Worm (Caenorhabditis elegans) whole organism, early embryonic: ENCODE data around the gene ung-1.

Experiments used
- B0310.2 ChIP-seq: sonication (generic microtip); optimal IDR thresholded peaks from 2 replicates; lab custom pipeline; 2016; ENCODE audit warnings: mild to moderate bottlenecking, missing genetic modification characterization, missing compliant biosample characterization
- F13C5.2 ChIP-seq: sonication (generic microtip); optimal IDR thresholded peaks from 2 replicates; lab custom pipeline; 2017; ENCODE audit warnings: mild to moderate bottlenecking, missing genetic modification characterization, inconsistent platforms, missing compliant biosample characterization
- aly-1 ChIP-seq: sonication (generic microtip); optimal IDR thresholded peaks from 2 replicates; lab custom pipeline; 2016; ENCODE audit warnings: missing genetic modification characterization, missing compliant biosample characterization
- ama-1 ChIP-seq: fragments of 150-350 bp; optimal IDR thresholded peaks from 2 replicates; lab custom pipeline; 2014
- ceh-13 ChIP-seq: fragments of 200-800 bp; sonication (Bioruptor generic); optimal IDR thresholded peaks from 2 replicates; lab custom pipeline; 2018; ENCODE audit warnings: mild to moderate bottlenecking, missing genetic modification characterization, missing compliant biosample characterization
- ceh-36 ChIP-seq: sonication (generic microtip); optimal IDR thresholded peaks from 2 replicates; lab custom pipeline; 2016; ENCODE audit warnings: missing genetic modification characterization, inconsistent platforms, missing compliant biosample characterization
- ets-7 ChIP-seq: sonication (generic microtip); optimal IDR thresholded peaks from 2 replicates; lab custom pipeline; 2016; ENCODE audit warnings: missing genotype, missing genetic modification characterization, missing compliant biosample characterization
- flt-1 ChIP-seq: fragments of 200-800 bp; sonication (Bioruptor generic); IDR thresholded peaks from 2 replicates; pipeline ENCODE4 v1.3.6; 2022; ENCODE audit warnings: missing genetic modification characterization, missing compliant biosample characterization
- hmbx-1 ChIP-seq: sonication (generic microtip); optimal IDR thresholded peaks from 2 replicates; lab custom pipeline; 2016; ENCODE audit warnings: mild to moderate bottlenecking, missing genetic modification characterization, missing compliant biosample characterization
- hmg-4 ChIP-seq: fragments of 200-800 bp; sonication (Bioruptor generic); optimal IDR thresholded peaks from 2 replicates; lab custom pipeline; 2018; ENCODE audit warnings: mild to moderate bottlenecking, missing genetic modification characterization, missing compliant biosample characterization
- hnd-1 ChIP-seq: sonication (generic microtip); optimal IDR thresholded peaks from 2 replicates; lab custom pipeline; 2016; ENCODE audit warnings: missing genetic modification characterization, missing compliant biosample characterization
- pes-1 ChIP-seq: fragments of 200-800 bp; sonication (Bioruptor generic); IDR thresholded peaks from 2 replicates; pipeline ENCODE4 v1.3.6; 2022; ENCODE audit warnings: missing genetic modification reagents, missing genetic modification characterization, missing compliant biosample characterization
- scrt-1 ChIP-seq: fragments of 200-800 bp; sonication (Bioruptor generic); IDR thresholded peaks from 2 replicates; pipeline ENCODE4 v1.3.6; 2022; ENCODE audit warnings: missing genetic modification characterization, missing compliant biosample characterization
- sea-1 ChIP-seq: fragments of 200-800 bp; sonication (Bioruptor generic); conservative IDR thresholded peaks from 2 replicates; pipeline ENCODE4 v1.3.6; 2022; ENCODE audit warnings: missing genetic modification characterization, missing compliant biosample characterization
- tbx-11 ChIP-seq: fragments of 200-800 bp; sonication (Bioruptor generic); IDR thresholded peaks from 2 replicates; pipeline ENCODE4 v1.3.6; 2022; ENCODE audit warnings: missing genetic modification characterization, missing compliant biosample characterization
- tbx-37 ChIP-seq: fragments of 200-800 bp; sonication (Bioruptor generic); conservative IDR thresholded peaks from 2 replicates; pipeline ENCODE4 v1.3.6; 2022; ENCODE audit warnings: missing genetic modification reagents, missing genetic modification characterization, missing compliant biosample characterization
- tra-4 ChIP-seq: sonication (generic microtip); optimal IDR thresholded peaks from 2 replicates; lab custom pipeline; 2017; ENCODE audit warnings: missing genetic modification characterization, missing compliant biosample characterization

The ung-1 gene

DNA sequence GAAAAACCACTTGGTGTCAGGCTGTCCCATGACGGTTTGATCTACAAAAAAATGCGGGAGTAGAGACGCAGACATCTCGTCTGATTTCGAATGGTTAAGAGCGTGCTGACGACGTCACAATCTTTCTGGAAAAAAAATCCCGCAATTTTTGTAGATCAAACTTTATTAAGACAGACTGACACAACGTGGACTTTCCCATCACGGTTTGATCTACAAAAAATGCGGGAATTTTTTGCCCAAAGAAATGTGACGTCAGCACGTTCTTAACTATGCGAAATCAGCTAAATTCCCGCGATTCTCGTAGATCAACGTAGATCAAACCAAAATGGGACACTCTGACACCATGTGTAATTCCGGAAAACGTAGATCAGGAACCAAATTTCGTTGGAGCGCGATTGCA lies 35.4 kb downstream of the ung-1 start:
- TF ChIP-seq tbx-11 (GFP tag; lab: Robert Waterston, UW) (no peak), flt-1 (GFP tag; lab: Robert Waterston, UW) (no peak), hmg-4 (GFP tag; lab: Kevin White, UChicago) (no peak), aly-1 (tag; lab: Kevin White, UChicago) (no peak), ets-7 (tag; lab: Kevin White, UChicago) (no peak), tbx-37 (no peak), hmbx-1 (no peak), B0310.2 (no peak), ceh-36 (tag; lab: Kevin White, UChicago) (no peak), hnd-1 (tag; lab: Kevin White, UChicago) (no peak), tra-4 (tag; lab: Kevin White, UChicago) (no peak), pes-1 (no peak), ceh-13 (GFP tag; lab: Kevin White, UChicago) (no peak), ama-1 (lab: Kevin White, UChicago) (no peak)

DNA sequence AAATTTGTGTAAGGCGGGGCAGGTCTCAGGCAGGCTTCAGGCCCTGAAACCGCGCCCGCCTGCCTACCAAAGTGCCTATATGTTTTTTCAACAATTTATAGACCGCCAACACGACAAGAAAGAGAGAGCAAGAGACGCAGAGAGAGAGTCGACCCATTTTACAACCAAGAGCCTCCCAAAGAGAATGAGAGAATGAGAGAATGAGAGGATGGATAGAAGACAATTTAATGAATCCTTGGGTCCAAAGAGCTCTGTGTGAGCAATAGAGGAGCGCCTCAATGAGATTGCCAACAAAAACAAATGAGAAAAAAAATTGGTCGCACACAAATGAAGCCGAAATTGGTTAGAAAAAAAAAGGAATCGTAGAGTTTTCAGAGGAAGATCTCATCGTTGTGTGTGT lies 36.0 kb downstream of the ung-1 start:
- TF ChIP-seq ceh-13 (GFP tag; lab: Kevin White, UChicago) (no peak), hmbx-1 (no peak), flt-1 (GFP tag; lab: Robert Waterston, UW) (no peak), ceh-36 (tag; lab: Kevin White, UChicago) (no peak), scrt-1 (GFP tag; lab: Robert Waterston, UW) (no peak), tbx-37 (no peak)

DNA sequence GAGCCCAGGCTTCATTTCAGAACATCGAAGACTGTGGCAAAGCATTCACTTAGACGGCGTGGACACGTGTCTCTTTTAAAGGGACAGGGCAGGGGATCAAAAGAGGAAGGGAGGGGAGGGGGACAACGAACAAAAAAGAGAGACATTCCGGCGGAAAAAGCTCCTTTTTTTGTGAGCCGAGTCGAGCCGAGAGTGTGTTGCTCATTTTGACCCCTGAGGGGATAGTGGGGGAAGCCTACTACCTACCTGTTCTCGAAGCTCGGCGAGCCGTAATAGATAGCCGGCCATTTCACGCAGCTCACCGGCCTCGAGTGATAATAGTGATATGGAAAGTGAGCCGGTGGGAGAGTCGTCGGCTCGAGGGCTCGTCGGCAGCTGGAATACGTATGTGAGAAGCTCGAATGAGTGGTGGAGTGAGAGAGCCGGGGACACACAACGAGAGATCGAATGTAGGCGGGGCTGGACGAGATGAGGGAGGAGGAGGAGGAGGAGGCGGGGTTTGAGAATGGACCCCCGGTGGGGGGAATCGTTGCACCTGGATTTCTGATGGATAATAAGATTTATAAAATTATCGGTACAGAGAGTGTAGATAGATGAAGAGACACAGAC lies 37.1 kb downstream of the ung-1 start:
- TF ChIP-seq ceh-13 (GFP tag; lab: Kevin White, UChicago) = no peak
- TF ChIP-seq scrt-1 (GFP tag; lab: Robert Waterston, UW) = no peak
- TF ChIP-seq tbx-11 (GFP tag; lab: Robert Waterston, UW) = no peak
- no peak for TF ChIP-seq B0310.2
- no peak for TF ChIP-seq sea-1 (GFP tag; lab: Robert Waterston, UW)
- TF ChIP-seq ceh-36 (tag; lab: Kevin White, UChicago) = no peak
- peak; percentile 8 for TF ChIP-seq hmg-4 (GFP tag; lab: Kevin White, UChicago)
- TF ChIP-seq tra-4 (tag; lab: Kevin White, UChicago) = no peak

DNA sequence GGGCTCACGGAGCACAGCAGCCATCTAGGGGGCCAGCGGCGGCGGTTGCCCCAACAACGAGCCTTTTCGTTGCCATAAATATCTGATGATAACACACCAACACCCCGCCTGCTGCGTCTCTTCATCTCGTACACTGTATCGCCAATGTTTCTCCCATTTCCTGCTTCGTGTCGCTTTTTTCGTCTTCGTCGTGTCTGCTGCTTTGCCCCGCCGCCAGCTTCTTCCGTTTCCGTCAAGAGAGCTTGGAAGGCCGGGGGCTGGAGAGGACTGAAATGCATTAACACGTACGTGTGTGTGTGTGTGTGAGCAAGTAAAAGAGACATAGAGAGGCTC lies 38.0 kb downstream of the ung-1 start:
- no peak for TF ChIP-seq ceh-13 (GFP tag; lab: Kevin White, UChicago)
- TF ChIP-seq hnd-1 (tag; lab: Kevin White, UChicago) = no peak
- peak; percentile 43; the same call in 1 of the 2 replicates for TF ChIP-seq scrt-1 (GFP tag; lab: Robert Waterston, UW)
- TF ChIP-seq pes-1 = no peak
- peak; percentile 27 for TF ChIP-seq hmg-4 (GFP tag; lab: Kevin White, UChicago)
- TF ChIP-seq ets-7 (tag; lab: Kevin White, UChicago) = no peak
- no peak for TF ChIP-seq tbx-11 (GFP tag; lab: Robert Waterston, UW)
- no peak for TF ChIP-seq flt-1 (GFP tag; lab: Robert Waterston, UW)
- TF ChIP-seq tra-4 (tag; lab: Kevin White, UChicago) = no peak
- no peak for TF ChIP-seq F13C5.2 (tag; lab: Kevin White, UChicago)
- TF ChIP-seq B0310.2 = no peak
- TF ChIP-seq tbx-37 = no peak
- TF ChIP-seq aly-1 (tag; lab: Kevin White, UChicago) = no peak

DNA sequence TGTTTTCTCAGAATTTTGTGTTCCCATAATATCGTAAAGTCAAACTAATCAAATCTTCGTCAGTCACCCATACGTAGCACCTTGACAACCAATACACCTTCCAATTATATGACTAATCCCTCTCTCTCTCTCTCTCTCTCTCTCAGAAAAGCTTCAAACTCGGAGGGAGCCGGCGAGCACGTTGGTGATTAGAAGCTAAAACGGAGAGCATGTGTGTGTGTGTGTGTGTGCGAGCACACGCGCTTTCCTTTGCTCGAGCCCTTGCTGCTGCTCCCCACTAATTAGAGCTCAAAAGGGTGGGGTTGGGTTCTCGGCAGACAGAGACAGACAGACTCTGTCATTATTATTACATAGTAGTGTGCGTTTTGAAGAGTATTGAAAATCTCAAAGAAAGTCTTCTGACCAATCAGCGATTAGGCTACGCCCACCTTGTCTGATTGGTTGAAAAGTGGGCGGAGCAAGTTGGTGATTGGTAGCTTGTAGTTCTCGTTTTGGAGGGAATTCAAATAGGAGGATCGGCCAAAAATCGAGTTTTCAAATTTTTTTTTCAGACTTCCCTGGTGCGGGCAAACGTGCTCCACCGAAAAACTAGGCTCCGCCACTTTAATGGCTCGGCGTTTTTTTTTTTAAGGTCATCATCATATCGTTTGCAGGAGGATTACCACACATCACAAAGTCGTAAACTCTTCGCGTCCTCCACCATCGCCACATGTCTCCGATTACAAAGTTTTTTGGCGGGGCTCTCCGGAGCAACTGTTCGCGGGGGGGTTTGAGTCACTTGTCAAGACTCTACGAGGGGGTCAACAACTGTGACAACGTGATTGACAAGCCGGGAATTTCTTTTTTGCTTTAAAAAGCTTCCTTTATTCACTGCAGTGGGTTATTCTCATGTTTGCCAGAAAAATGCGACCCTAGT lies 38.6 kb downstream of the ung-1 start:
- TF ChIP-seq ceh-13 (GFP tag; lab: Kevin White, UChicago) (no peak), tra-4 (tag; lab: Kevin White, UChicago) (no peak), aly-1 (tag; lab: Kevin White, UChicago) (peak; percentile 12)

DNA sequence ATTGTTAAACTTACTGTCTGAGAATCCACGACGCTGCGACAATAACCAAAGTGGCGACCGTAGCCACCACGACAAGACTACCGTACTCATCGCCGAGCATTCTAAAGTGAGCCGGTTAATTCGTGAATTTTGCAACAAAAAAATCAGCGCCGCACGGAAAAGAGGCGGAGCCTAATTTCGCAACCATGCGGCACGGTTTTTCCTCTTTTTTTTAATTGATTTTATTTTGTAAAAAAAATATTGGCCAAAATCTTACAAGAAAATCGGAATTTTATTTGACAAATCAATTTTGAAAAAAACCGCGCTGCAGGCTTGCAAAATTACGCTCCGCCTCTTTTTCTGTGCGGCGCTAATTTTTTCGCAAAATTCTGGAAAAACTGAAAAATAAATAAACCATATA lies 40.4 kb downstream of the ung-1 start, which contains the start of gene dolk-1:
Gene dolk-1, minus strand, starts transcription at position 101 of the 400 bp plus-strand sequence.
- TF ChIP-seq scrt-1 (GFP tag; lab: Robert Waterston, UW) = no peak
- no peak for TF ChIP-seq ceh-36 (tag; lab: Kevin White, UChicago)
- no peak for TF ChIP-seq pes-1
- no peak for TF ChIP-seq B0310.2
- TF ChIP-seq ets-7 (tag; lab: Kevin White, UChicago) = no peak
- no peak for TF ChIP-seq tbx-37
- no peak for TF ChIP-seq hnd-1 (tag; lab: Kevin White, UChicago)
- no peak for TF ChIP-seq ama-1 (lab: Kevin White, UChicago)
- no peak for TF ChIP-seq aly-1 (tag; lab: Kevin White, UChicago)
- no peak for TF ChIP-seq tra-4 (tag; lab: Kevin White, UChicago)
- no peak for TF ChIP-seq flt-1 (GFP tag; lab: Robert Waterston, UW)
- no peak for TF ChIP-seq hmg-4 (GFP tag; lab: Kevin White, UChicago)
- no peak for TF ChIP-seq tbx-11 (GFP tag; lab: Robert Waterston, UW)
- TF ChIP-seq hmbx-1 = no peak

DNA sequence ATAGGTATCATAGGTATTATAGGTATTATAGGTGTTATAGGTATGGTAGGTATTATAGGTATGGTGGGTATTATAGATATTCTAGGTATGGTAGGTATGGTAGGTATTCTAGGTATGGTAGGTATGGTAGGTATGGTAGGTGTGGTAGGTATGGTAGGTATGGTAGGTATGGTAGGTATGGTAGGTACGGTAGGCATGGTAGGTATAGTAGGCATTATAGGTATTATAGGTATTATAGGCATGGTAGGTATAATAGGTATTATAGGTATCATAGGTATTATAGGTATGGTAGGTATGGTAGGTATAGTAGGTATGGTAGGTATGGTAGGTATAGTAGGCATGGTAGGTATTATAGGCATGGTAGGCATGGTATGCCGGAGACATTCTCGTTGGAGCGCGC lies 41.9 kb downstream of the ung-1 start:
- no peak for TF ChIP-seq hmg-4 (GFP tag; lab: Kevin White, UChicago)
- no peak for TF ChIP-seq aly-1 (tag; lab: Kevin White, UChicago)
- no peak for TF ChIP-seq ets-7 (tag; lab: Kevin White, UChicago)
- no peak; the same call in 1 of the 2 replicates for TF ChIP-seq tbx-11 (GFP tag; lab: Robert Waterston, UW)
- no peak for TF ChIP-seq hnd-1 (tag; lab: Kevin White, UChicago)
- no peak for TF ChIP-seq tra-4 (tag; lab: Kevin White, UChicago)
- no peak for TF ChIP-seq flt-1 (GFP tag; lab: Robert Waterston, UW)
- no peak for TF ChIP-seq ceh-36 (tag; lab: Kevin White, UChicago)
- no peak for TF ChIP-seq ama-1 (lab: Kevin White, UChicago)
- no peak for TF ChIP-seq pes-1
- peak; percentile 48; the same call in 1 of the 2 replicates for TF ChIP-seq sea-1 (GFP tag; lab: Robert Waterston, UW)
- TF ChIP-seq tbx-37 = peak; percentile 18; the same call in 1 of the 2 replicates
